Fruit fly (Drosophila melanogaster) whole organism, embryonic: ENCODE measurements around the gene CG3634.

Source experiments
- CG10274 ChIP-seq: fragments of 200-800 bp; sonication (Bioruptor generic); optimal IDR thresholded peaks from 3 replicates; lab custom pipeline; 2017; ENCODE audit warnings: missing biosample characterization, mild to moderate bottlenecking, missing genetic modification characterization
- CG13424 ChIP-seq: fragments of 200-800 bp; sonication (Bioruptor generic); optimal IDR thresholded peaks from 2 replicates; lab custom pipeline; 2019; ENCODE audit warnings: missing biosample characterization, mild to moderate bottlenecking, missing genetic modification characterization, moderate library complexity
- CG1529 ChIP-seq: fragments of 200-800 bp; sonication (Bioruptor generic); optimal IDR thresholded peaks from 3 replicates; lab custom pipeline; 2018; ENCODE audit warnings: missing biosample characterization, missing genetic modification characterization
- CG17359 ChIP-seq: fragments of 200-800 bp; sonication (Bioruptor generic); optimal IDR thresholded peaks from 3 replicates; lab custom pipeline; 2018; ENCODE audit warnings: missing biosample characterization, mild to moderate bottlenecking, missing genetic modification characterization, moderate library complexity
- CG1792 ChIP-seq: fragments of 200-800 bp; sonication (Bioruptor generic); optimal IDR thresholded peaks from 2 replicates; lab custom pipeline; 2016; ENCODE audit warnings: missing biosample characterization, missing genetic modification characterization
- CG18262 ChIP-seq: fragments of 200-800 bp; optimal IDR thresholded peaks from 3 replicates; lab custom pipeline; 2019; ENCODE audit warnings: missing biosample characterization, mild to moderate bottlenecking, missing genetic modification characterization, moderate library complexity
- CG18764 ChIP-seq: fragments of 200-800 bp; sonication (Bioruptor generic); optimal IDR thresholded peaks from 3 replicates; lab custom pipeline; 2016; ENCODE audit warnings: missing biosample characterization, missing genetic modification characterization
- CG2120 ChIP-seq: fragments of 200-800 bp; sonication (Bioruptor generic); optimal IDR thresholded peaks from 3 replicates; lab custom pipeline; 2016; ENCODE audit warnings: missing biosample characterization, missing genetic modification characterization
- CG2129 ChIP-seq: fragments of 200-800 bp; sonication (Bioruptor generic); IDR thresholded peaks from 2 replicates; pipeline ENCODE4 v1.3.6; 2022; ENCODE audit warnings: missing biosample characterization, missing genetic modification characterization; ENCODE audit not compliant: partially characterized antibody
- CG30431 ChIP-seq: fragments of 200-800 bp; sonication (Bioruptor generic); optimal IDR thresholded peaks from 2 replicates; lab custom pipeline; 2017; ENCODE audit warnings: missing biosample characterization, missing genetic modification characterization
- CG3995 ChIP-seq: fragments of 200-800 bp; sonication (Bioruptor generic); optimal IDR thresholded peaks from 3 replicates; lab custom pipeline; 2016; ENCODE audit warnings: missing biosample characterization, missing genetic modification characterization
- CG4730 ChIP-seq: fragments of 200-800 bp; sonication (Bioruptor generic); IDR thresholded peaks from 2 replicates; pipeline ENCODE4 v1.3.6; 2022; ENCODE audit warnings: missing biosample characterization, missing genetic modification characterization
- CG5245 ChIP-seq: fragments of 200-800 bp; sonication (Bioruptor generic); optimal IDR thresholded peaks from 3 replicates; lab custom pipeline; 2016; ENCODE audit warnings: missing biosample characterization, missing genetic modification characterization
- CG6791 ChIP-seq: fragments of 200-800 bp; sonication (Bioruptor generic); IDR thresholded peaks from 3 replicates; pipeline ENCODE4 v1.3.6; 2022; ENCODE audit warnings: missing biosample characterization, missing genetic modification characterization; ENCODE audit not compliant: partially characterized antibody
- CG7372 ChIP-seq: fragments of 200-800 bp; sonication (Bioruptor generic); IDR thresholded peaks from 2 replicates; pipeline ENCODE4 v1.3.6; 2022; ENCODE audit warnings: missing biosample characterization, missing genetic modification characterization
- CG7745 ChIP-seq: fragments of 200-800 bp; sonication (Bioruptor generic); optimal IDR thresholded peaks from 2 replicates; lab custom pipeline; 2018; ENCODE audit warnings: missing biosample characterization, mild to moderate bottlenecking, missing genetic modification characterization, moderate library complexity
- CG7987 ChIP-seq: fragments of 200-800 bp; sonication (Bioruptor generic); optimal IDR thresholded peaks from 2 replicates; lab custom pipeline; 2018; ENCODE audit warnings: missing biosample characterization, mild to moderate bottlenecking, missing genetic modification characterization, moderate library complexity
- CG8924 ChIP-seq: fragments of 200-800 bp; optimal IDR thresholded peaks from 3 replicates; lab custom pipeline; 2019; ENCODE audit warnings: missing biosample characterization, mild to moderate bottlenecking, missing genetic modification characterization, moderate library complexity
- CG9876 ChIP-seq: fragments of 200-800 bp; sonication (Bioruptor generic); optimal IDR thresholded peaks from 2 replicates; lab custom pipeline; 2016; ENCODE audit warnings: missing biosample characterization, missing genetic modification characterization
- CTCF ChIP-seq: fragments of 200-800 bp; sonication (Bioruptor generic); optimal IDR thresholded peaks from 2 replicates; lab custom pipeline; 2017; ENCODE audit warnings: missing biosample characterization, mild to moderate bottlenecking, missing genetic modification characterization, moderate library complexity
- CrebB ChIP-seq: fragments of 200-800 bp; sonication (Bioruptor generic); optimal IDR thresholded peaks from 3 replicates; lab custom pipeline; 2018; ENCODE audit warnings: missing biosample characterization, mild to moderate bottlenecking, missing genetic modification characterization
- Dip2 ChIP-seq: fragments of 200-800 bp; sonication (Bioruptor generic); IDR thresholded peaks from 2 replicates; pipeline ENCODE4 v1.3.6; 2022; ENCODE audit warnings: missing biosample characterization, missing genetic modification characterization
- Dll ChIP-seq: fragments of 200-800 bp; sonication (Bioruptor generic); IDR thresholded peaks from 4 replicates; pipeline ENCODE4 v1.3.6; 2022; ENCODE audit warnings: missing biosample characterization, missing genetic modification characterization; ENCODE audit not compliant: partially characterized antibody
- Gug ChIP-seq: fragments of 200-800 bp; sonication (Bioruptor generic); IDR thresholded peaks from 4 replicates; pipeline ENCODE4 v1.3.6; 2022; ENCODE audit warnings: missing biosample characterization, missing genetic modification characterization
- H15 ChIP-seq: fragments of 200-800 bp; sonication (Bioruptor generic); IDR thresholded peaks from 3 replicates; pipeline ENCODE4 v1.3.6; 2022; ENCODE audit warnings: missing biosample characterization, missing genetic modification characterization
- HmgD ChIP-seq: fragments of 200-800 bp; sonication (Bioruptor generic); optimal IDR thresholded peaks from 3 replicates; lab custom pipeline; 2016; ENCODE audit warnings: missing biosample characterization, missing genetic modification characterization
- Hr3 ChIP-seq: fragments of 200-800 bp; sonication (Bioruptor generic); optimal IDR thresholded peaks from 3 replicates; lab custom pipeline; 2016; ENCODE audit warnings: missing biosample characterization, missing genetic modification characterization
- Lpt ChIP-seq: fragments of >200 bp; optimal IDR thresholded peaks from 2 replicates; lab custom pipeline; 2018; ENCODE audit warnings: missing biosample characterization, missing genetic modification characterization
- Mad ChIP-seq: fragments of 200-800 bp; sonication (Bioruptor generic); optimal IDR thresholded peaks from 2 replicates; lab custom pipeline; 2016; ENCODE audit warnings: missing biosample characterization, missing genetic modification characterization
- NC2α ChIP-seq: fragments of 200-800 bp; sonication (Bioruptor generic); optimal IDR thresholded peaks from 2 replicates; lab custom pipeline; 2016; ENCODE audit warnings: missing biosample characterization, missing genetic modification characterization
- Trl ChIP-seq, 3 experiments: fragments of >200 bp in 2 of 3; fragments of 200-800 bp in 1 of 3; sonication (Bioruptor generic) in 1 of 3; optimal IDR thresholded peaks; 2 replicates in 1 of 3; 3 replicates in 2 of 3; lab custom pipeline; 2016 to 2017; ENCODE audit warnings: missing biosample characterization in 1 of 3, missing genetic modification characterization in 1 of 3
- cas ChIP-seq: fragments of 200-800 bp; sonication (Bioruptor generic); IDR thresholded peaks from 2 replicates; pipeline ENCODE4 v1.3.6; 2022; ENCODE audit warnings: missing biosample characterization, missing genetic modification characterization
- chn ChIP-seq: fragments of 200-800 bp; sonication (Bioruptor generic); optimal IDR thresholded peaks from 2 replicates; lab custom pipeline; 2016; ENCODE audit warnings: missing biosample characterization, missing genetic modification characterization
- ci ChIP-seq: fragments of 200-800 bp; sonication (Bioruptor generic); IDR thresholded peaks from 3 replicates; pipeline ENCODE4 v1.3.6; 2022; ENCODE audit warnings: missing biosample characterization, missing genetic modification characterization
- cwo ChIP-seq: fragments of 200-800 bp; sonication (Bioruptor generic); optimal IDR thresholded peaks from 3 replicates; lab custom pipeline; 2017; ENCODE audit warnings: missing biosample characterization, missing genetic modification characterization, mild to moderate bottlenecking, moderate library complexity, missing genetic modification reagents
- dmrt99B ChIP-seq: fragments of 200-800 bp; sonication (Bioruptor generic); optimal IDR thresholded peaks from 2 replicates; lab custom pipeline; 2018; ENCODE audit warnings: missing biosample characterization, mild to moderate bottlenecking, missing genetic modification characterization, moderate library complexity
- esg ChIP-seq: fragments of 200-800 bp; sonication (Bioruptor generic); conservative IDR thresholded peaks from 2 replicates; pipeline ENCODE4 v1.3.6; 2022; ENCODE audit warnings: missing biosample characterization, missing genetic modification characterization
- gcm ChIP-seq: fragments of 200-800 bp; sonication (Bioruptor generic); optimal IDR thresholded peaks from 2 replicates; lab custom pipeline; 2019; ENCODE audit warnings: missing biosample characterization, mild to moderate bottlenecking, missing genetic modification characterization, moderate library complexity
- her ChIP-seq: fragments of 200-800 bp; sonication (Bioruptor generic); optimal IDR thresholded peaks from 2 replicates; lab custom pipeline; 2016; ENCODE audit warnings: missing biosample characterization, missing genetic modification characterization
- lov ChIP-seq, 2 experiments: fragments of 200-800 bp in 1 of 2; fragments of >200 bp in 1 of 2; sonication (Bioruptor generic) in 1 of 2; IDR thresholded peaks in 1 of 2; optimal IDR thresholded peaks in 1 of 2; 2 replicates in 1 of 2; 3 replicates in 1 of 2; pipeline versions ENCODE4 v1.3.6 to Lab custom; 2017 to 2022; ENCODE audit warnings: missing biosample characterization in 1 of 2, missing genetic modification characterization in 1 of 2
- nmo ChIP-seq: fragments of 200-800 bp; sonication (Bioruptor generic); optimal IDR thresholded peaks from 2 replicates; lab custom pipeline; 2018; ENCODE audit warnings: missing biosample characterization, mild to moderate bottlenecking, missing genetic modification characterization, moderate library complexity
- odd ChIP-seq: fragments of 200-800 bp; sonication (Bioruptor generic); optimal IDR thresholded peaks from 2 replicates; lab custom pipeline; 2017; ENCODE audit warnings: missing biosample characterization, mild to moderate bottlenecking, missing genetic modification characterization
- rib ChIP-seq: fragments of 200-800 bp; sonication (Bioruptor generic); IDR thresholded peaks from 2 replicates; pipeline ENCODE4 v1.3.6; 2022; ENCODE audit warnings: missing biosample characterization, missing genetic modification characterization
- shn ChIP-seq: fragments of 200-800 bp; sonication (Bioruptor generic); optimal IDR thresholded peaks from 3 replicates; lab custom pipeline; 2016; ENCODE audit warnings: missing biosample characterization, missing genetic modification characterization
- sqz ChIP-seq: fragments of 200-800 bp; sonication (Bioruptor generic); optimal IDR thresholded peaks from 3 replicates; lab custom pipeline; 2018; ENCODE audit warnings: missing biosample characterization, mild to moderate bottlenecking, missing genetic modification characterization
- tgo ChIP-seq: fragments of 200-800 bp; sonication (Bioruptor generic); IDR thresholded peaks from 3 replicates; pipeline ENCODE4 v1.3.6; 2022; ENCODE audit warnings: missing biosample characterization, missing genetic modification characterization
- unc-4 ChIP-seq: fragments of 200-800 bp; sonication (Bioruptor generic); IDR thresholded peaks from 2 replicates; pipeline ENCODE4 v1.3.6; 2022; ENCODE audit warnings: missing biosample characterization, missing genetic modification characterization; ENCODE audit not compliant: partially characterized antibody
- unpg ChIP-seq: fragments of 200-800 bp; sonication (Bioruptor generic); optimal IDR thresholded peaks from 3 replicates; lab custom pipeline; 2018; ENCODE audit warnings: missing biosample characterization, mild to moderate bottlenecking, missing genetic modification characterization, moderate library complexity
- vnd ChIP-seq: fragments of 200-800 bp; sonication (Bioruptor generic); IDR thresholded peaks from 3 replicates; pipeline ENCODE4 v1.3.6; 2022; ENCODE audit warnings: missing biosample characterization, missing genetic modification characterization; ENCODE audit not compliant: partially characterized antibody

CG3634 gene

DNA sequence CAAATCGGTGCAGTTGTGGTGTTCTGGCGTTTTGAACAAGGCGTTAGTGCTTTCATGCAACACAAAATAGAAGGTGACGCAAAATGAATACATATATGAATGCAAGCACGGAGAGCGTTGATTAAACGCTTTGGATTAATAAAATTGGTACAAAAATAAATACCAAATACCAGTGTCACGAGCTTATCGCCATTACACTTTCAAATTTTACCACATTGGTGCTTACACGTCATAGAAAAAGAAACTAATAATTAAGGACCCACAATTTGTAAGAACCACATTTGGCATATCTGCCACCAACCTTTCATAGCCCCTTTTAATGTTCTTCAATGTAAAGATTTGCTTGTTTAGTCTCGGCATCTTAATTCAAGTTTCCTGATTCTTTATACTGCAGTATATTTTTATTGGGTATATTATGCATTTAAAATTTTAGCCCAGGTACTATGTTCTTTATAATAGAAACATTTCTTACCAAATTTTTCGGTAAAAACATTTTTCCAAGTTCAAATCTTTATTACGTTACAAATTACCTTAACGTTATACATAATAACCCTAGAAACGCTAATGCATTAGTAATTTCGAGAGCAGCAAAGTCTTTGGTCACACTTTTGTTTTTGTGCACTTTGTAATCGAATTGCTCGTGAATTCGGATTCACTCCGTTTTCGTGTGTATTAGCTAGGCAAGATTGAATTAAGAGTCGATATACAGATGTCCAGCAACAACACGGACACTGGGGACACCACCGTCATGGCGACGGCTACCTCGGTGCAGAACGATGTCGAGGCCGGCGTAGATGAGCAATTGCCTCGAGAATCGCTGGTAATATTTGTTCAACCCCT, 30.6 kb downstream of the CG3634 start, which contains the start of the genes Pex16 and Pex14 (continued):
- TF ChIP-seq Gug (GFP tag; lab: Robert Waterston, UW) = peak; percentile 82
- peak; percentile 73 for TF ChIP-seq tgo (GFP tag; lab: Robert Waterston, UW)
- TF ChIP-seq dmrt99B (tag; lab: Kevin White, UChicago) = no peak
- peak; percentile 29 for TF ChIP-seq CG1792 (GFP tag; lab: Kevin White, UChicago)
- peak; percentile 71 for TF ChIP-seq esg (GFP tag; lab: Robert Waterston, UW)
- TF ChIP-seq CG6791 (GFP tag; lab: Robert Waterston, UW) = no peak
- peak; percentile 66 for TF ChIP-seq her (GFP tag; lab: Kevin White, UChicago)
- no peak for TF ChIP-seq lov (optimal IDR thresholded peaks at IDR 0.05; lab: Kevin White, UChicago)
- TF ChIP-seq lov (GFP tag; IDR thresholded peaks at IDR 0.05; lab: Robert Waterston, UW) = no peak
- TF ChIP-seq CG17359 (tag; lab: Kevin White, UChicago) = peak; percentile 60
- no peak for TF ChIP-seq rib (GFP tag; lab: Robert Waterston, UW)
- TF ChIP-seq Lpt (GFP tag; lab: Kevin White, UChicago) = no peak
- peak; percentile 76 for TF ChIP-seq shn (GFP tag; lab: Kevin White, UChicago)
- peak; percentile 67 for TF ChIP-seq CG4730 (GFP tag; lab: Robert Waterston, UW)
- peak; percentile 38 for TF ChIP-seq CG10274 (GFP tag; lab: Kevin White, UChicago)
- TF ChIP-seq CrebB (tag; lab: Kevin White, UChicago) = no peak
- TF ChIP-seq CG5245 (GFP tag; lab: Kevin White, UChicago) = peak; percentile 47
- TF ChIP-seq ci = peak; percentile 70
- 0 out of 2 replicates have a peak, but pooled peaks have one; percentile 13 for TF ChIP-seq unc-4
- TF ChIP-seq H15 = 0 out of 3 replicates have a peak, but pooled peaks have one; percentile 52
- peak; percentile 71 for TF ChIP-seq CG30431 (GFP tag; lab: Kevin White, UChicago)
- peak; percentile 41 for TF ChIP-seq CG18764 (GFP tag; lab: Kevin White, UChicago)
- TF ChIP-seq CG18262 (tag; lab: Kevin White, UChicago) = peak; percentile 67
- TF ChIP-seq CG3995 (GFP tag; lab: Kevin White, UChicago) = peak; percentile 42
- peak; percentile 62 for TF ChIP-seq unpg (GFP tag; lab: Kevin White, UChicago)
- TF ChIP-seq vnd (GFP tag; lab: Robert Waterston, UW) = no peak
- TF ChIP-seq Mad (GFP tag; lab: Kevin White, UChicago) = peak; percentile 58
- peak; percentile 63 for TF ChIP-seq NC2α (GFP tag; lab: Kevin White, UChicago)
- peak; percentile 73 for TF ChIP-seq chn (GFP tag; lab: Kevin White, UChicago)
- TF ChIP-seq CTCF (GFP tag; lab: Kevin White, UChicago) = no peak
- no peak for TF ChIP-seq CG7987 (GFP tag; lab: Kevin White, UChicago)
- no peak for TF ChIP-seq Dip2
- TF ChIP-seq CG2120 (GFP tag; lab: Kevin White, UChicago) = peak; percentile 85
- peak; percentile 17 for TF ChIP-seq cwo
- peak; percentile 75 for TF ChIP-seq HmgD
- TF ChIP-seq CG7745 (tag; lab: Kevin White, UChicago) = no peak
- TF ChIP-seq CG7372 = peak; percentile 81
- TF ChIP-seq nmo (GFP tag; lab: Kevin White, UChicago) = peak; percentile 69
- TF ChIP-seq CG2129 = no peak
- peak; percentile 63 for TF ChIP-seq CG8924 (tag; lab: Kevin White, UChicago)
- TF ChIP-seq gcm (GFP tag; lab: Kevin White, UChicago) = no peak
- TF ChIP-seq CG1529 (GFP tag; lab: Kevin White, UChicago) = peak; percentile 23
- peak; percentile 70 for TF ChIP-seq CG13424
- peak; percentile 73 for TF ChIP-seq Hr3 (GFP tag; lab: Kevin White, UChicago)
- no peak for TF ChIP-seq Dll
- no peak for TF ChIP-seq cas (GFP tag; lab: Robert Waterston, UW)
- no peak for TF ChIP-seq Trl (optimal IDR thresholded peaks at IDR 0.05; lab: Kevin White, UChicago)
- peak; percentile 78 for TF ChIP-seq Trl (GFP tag; optimal IDR thresholded peaks at IDR 0.05; lab: Kevin White, UChicago)
- TF ChIP-seq odd (GFP tag; lab: Kevin White, UChicago) = peak; percentile 27
- TF ChIP-seq sqz (GFP tag; lab: Kevin White, UChicago) = no peak
- TF ChIP-seq CG9876 (GFP tag; lab: Kevin White, UChicago) = peak; percentile 77
